Worm (Caenorhabditis elegans) whole organism, mixed stage, embryonic: Measurements from ENCODE around the gene abcx-1.

ENCODE experiments used
- M03D4.4 ChIP-seq: sonication (generic microtip); optimal IDR thresholded peaks from 2 replicates; lab custom pipeline; 2017; ENCODE audit warnings: mild to moderate bottlenecking, missing genetic modification characterization, missing compliant biosample characterization
- bed-3 ChIP-seq: fragments of 200-800 bp; sonication (Bioruptor generic); optimal IDR thresholded peaks from 3 replicates; lab custom pipeline; 2018; ENCODE audit warnings: mild to moderate bottlenecking, missing genetic modification characterization, moderate library complexity, missing compliant biosample characterization
- ceh-39 ChIP-seq: fragments of 150-350 bp; optimal IDR thresholded peaks from 2 replicates; lab custom pipeline; 2014; ENCODE audit warnings: missing biosample characterization, missing genetic modification characterization
- ceh-43 ChIP-seq: fragments of 200-800 bp; sonication (Bioruptor generic); optimal IDR thresholded peaks from 2 replicates; lab custom pipeline; 2018; ENCODE audit warnings: mild to moderate bottlenecking, missing genetic modification characterization, moderate library complexity, missing compliant biosample characterization
- ceh-83 ChIP-seq: fragments of 200-800 bp; sonication (Bioruptor generic); optimal IDR thresholded peaks from 2 replicates; lab custom pipeline; 2018; ENCODE audit warnings: mild to moderate bottlenecking, missing genetic modification characterization, missing compliant biosample characterization
- ces-1 ChIP-seq: fragments of 150-350 bp; optimal IDR thresholded peaks from 2 replicates; lab custom pipeline; 2014; ENCODE audit warnings: missing biosample characterization, missing genetic modification reagents, missing genetic modification characterization
- cnd-1 ChIP-seq: fragments of 200-800 bp; sonication (Bioruptor generic); optimal IDR thresholded peaks from 2 replicates; lab custom pipeline; 2018; ENCODE audit warnings: mild to moderate bottlenecking, missing genetic modification characterization, missing compliant biosample characterization
- drap-1 ChIP-seq: fragments of 200-800 bp; sonication (Bioruptor generic); optimal IDR thresholded peaks from 3 replicates; lab custom pipeline; 2018; ENCODE audit warnings: mild to moderate bottlenecking, missing genetic modification characterization, missing compliant biosample characterization
- elt-1 ChIP-seq: sonication (generic microtip); optimal IDR thresholded peaks from 2 replicates; lab custom pipeline; 2017; ENCODE audit warnings: missing genetic modification characterization, mild to moderate bottlenecking, missing compliant biosample characterization, antibody characterized with exemption, moderate library complexity, borderline replicate concordance; ENCODE audit not compliant: insufficient read depth
- elt-3 ChIP-seq: fragments of 150-350 bp; optimal IDR thresholded peaks from 2 replicates; lab custom pipeline; 2014; ENCODE audit warnings: missing biosample characterization, missing genetic modification characterization
- flh-1 ChIP-seq: fragments of 200-800 bp; sonication (Bioruptor generic); optimal IDR thresholded peaks from 2 replicates; lab custom pipeline; 2018; ENCODE audit warnings: mild to moderate bottlenecking, missing genetic modification characterization, moderate library complexity, missing compliant biosample characterization
- ham-2 ChIP-seq: fragments of 200-800 bp; sonication (Bioruptor generic); optimal IDR thresholded peaks from 2 replicates; lab custom pipeline; 2018; ENCODE audit warnings: mild to moderate bottlenecking, missing genetic modification characterization, missing compliant biosample characterization
- hlh-1 ChIP-seq: fragments of 150-350 bp; optimal IDR thresholded peaks from 2 replicates; lab custom pipeline; 2014; ENCODE audit warnings: missing biosample characterization, missing genetic modification reagents, missing genetic modification characterization
- lin-13 ChIP-seq: fragments of 150-350 bp; optimal IDR thresholded peaks from 2 replicates; lab custom pipeline; 2014; ENCODE audit warnings: missing biosample characterization, missing genetic modification characterization
- lin-32 ChIP-seq: fragments of 200-800 bp; sonication (Bioruptor generic); optimal IDR thresholded peaks from 2 replicates; lab custom pipeline; 2018; ENCODE audit warnings: mild to moderate bottlenecking, missing genetic modification characterization, missing compliant biosample characterization
- lsy-2 ChIP-seq: fragments of 150-350 bp; optimal IDR thresholded peaks from 2 replicates; lab custom pipeline; 2014; ENCODE audit warnings: missing biosample characterization, missing genetic modification characterization
- mep-1 ChIP-seq: fragments of 150-350 bp; optimal IDR thresholded peaks from 2 replicates; lab custom pipeline; 2017; ENCODE audit warnings: missing biosample characterization, missing genetic modification reagents, missing genetic modification characterization, inconsistent platforms
- mls-2 ChIP-seq: sonication (generic microtip); optimal IDR thresholded peaks from 2 replicates; lab custom pipeline; 2016; ENCODE audit warnings: mild to moderate bottlenecking, missing genetic modification characterization, moderate library complexity, missing compliant biosample characterization
- nhr-12 ChIP-seq: fragments of 150-350 bp; optimal IDR thresholded peaks from 2 replicates; lab custom pipeline; 2014; ENCODE audit warnings: missing biosample characterization, missing genetic modification characterization
- nhr-2 ChIP-seq: fragments of 150-350 bp; optimal IDR thresholded peaks from 2 replicates; lab custom pipeline; 2014; ENCODE audit warnings: missing biosample characterization, missing genetic modification characterization
- nhr-237 ChIP-seq: fragments of 150-350 bp; optimal IDR thresholded peaks from 2 replicates; lab custom pipeline; 2014; ENCODE audit warnings: missing biosample characterization, missing genetic modification characterization
- nhr-28 ChIP-seq: fragments of 150-350 bp; optimal IDR thresholded peaks from 2 replicates; lab custom pipeline; 2014; ENCODE audit warnings: missing biosample characterization, missing genetic modification characterization
- nhr-76 ChIP-seq: sonication (generic microtip); optimal IDR thresholded peaks from 2 replicates; lab custom pipeline; 2017; ENCODE audit warnings: missing biosample characterization, missing genetic modification characterization
- pha-4 ChIP-seq: fragments of 150-350 bp; optimal IDR thresholded peaks from 2 replicates; lab custom pipeline; 2018; ENCODE audit warnings: missing biosample characterization, missing genetic modification reagents, missing genetic modification characterization
- sem-2 ChIP-seq: fragments of 200-800 bp; sonication (Bioruptor generic); optimal IDR thresholded peaks from 2 replicates; lab custom pipeline; 2018; ENCODE audit warnings: mild to moderate bottlenecking, missing genetic modification characterization, missing compliant biosample characterization
- snpc-4 ChIP-seq: fragments of 150-350 bp; optimal IDR thresholded peaks from 2 replicates; lab custom pipeline; 2014; ENCODE audit warnings: missing biosample characterization, missing genetic modification characterization
- sptf-1 ChIP-seq: sonication (generic microtip); optimal IDR thresholded peaks from 2 replicates; lab custom pipeline; 2017; ENCODE audit warnings: mild to moderate bottlenecking, missing genetic modification characterization, moderate library complexity, missing compliant biosample characterization
- unc-120 ChIP-seq: sonication (generic microtip); optimal IDR thresholded peaks from 2 replicates; lab custom pipeline; 2017; ENCODE audit warnings: missing genetic modification characterization, missing compliant biosample characterization; ENCODE audit not compliant: poor library complexity, severe bottlenecking
- unc-62 ChIP-seq: fragments of 150-350 bp; optimal IDR thresholded peaks from 2 replicates; lab custom pipeline; 2014; ENCODE audit warnings: missing biosample characterization, missing genetic modification reagents, missing genetic modification characterization
- zip-8 ChIP-seq: fragments of 150-350 bp; optimal IDR thresholded peaks from 2 replicates; lab custom pipeline; 2014; ENCODE audit warnings: missing biosample characterization, missing genetic modification characterization
- ztf-11 ChIP-seq: fragments of 150-350 bp; optimal IDR thresholded peaks from 2 replicates; lab custom pipeline; 2014; ENCODE audit warnings: missing biosample characterization, missing genetic modification characterization

abcx-1 gene

ce11 chrII:6519703-6520102 is 12.3 kb upstream of the abcx-1 start:
- TF ChIP-seq flh-1 = no peak
- TF ChIP-seq bed-3 = no peak
- no peak for TF ChIP-seq hlh-1 (tag; lab: Kevin White, UChicago)
- peak; percentile 72 for TF ChIP-seq lsy-2 (tag; lab: Kevin White, UChicago)
- TF ChIP-seq nhr-76 (tag; lab: Kevin White, UChicago) = no peak
- no peak for TF ChIP-seq lin-32 (GFP tag; lab: Kevin White, UChicago)

- TF ChIP-seq nhr-2 (tag; lab: Kevin White, UChicago) (no peak), ceh-83 (GFP tag; lab: Kevin White, UChicago) (no peak), pha-4 (tag; lab: Kevin White, UChicago) (no peak), M03D4.4 (tag; lab: Kevin White, UChicago) (no peak), elt-1 (tag; lab: Kevin White, UChicago) (no peak), hlh-1 (tag; lab: Kevin White, UChicago) (no peak), drap-1 (GFP tag; lab: Kevin White, UChicago) (no peak)
- TF ChIP-seq, all 35 proteins: peak for 0
Observed at ce11 chrII:6520103-6520502, 11.9 kb upstream of the abcx-1 start.

ce11 chrII:6521316-6521715 is 10.6 kb upstream of the abcx-1 start, which contains the start of gene toe-2:
TSS of gene toe-2 (minus strand) at chrII:6521385.
- TF ChIP-seq unc-62 (GFP tag; lab: Kevin White, UChicago) (no peak), zip-8 (tag; lab: Kevin White, UChicago) (no peak), bed-3 (no peak), elt-3 (tag; lab: Kevin White, UChicago) (no peak), nhr-12 (tag; lab: Kevin White, UChicago) (no peak), sem-2 (GFP tag; lab: Kevin White, UChicago) (no peak), ceh-43 (no peak), elt-1 (tag; lab: Kevin White, UChicago) (no peak), nhr-237 (tag; lab: Kevin White, UChicago) (no peak), snpc-4 (tag; lab: Kevin White, UChicago) (no peak), lsy-2 (tag; lab: Kevin White, UChicago) (no peak), drap-1 (GFP tag; lab: Kevin White, UChicago) (no peak), ces-1 (GFP tag; lab: Kevin White, UChicago) (no peak), lin-32 (GFP tag; lab: Kevin White, UChicago) (no peak)

ce11 chrII:6522622-6523254 is 9.2 kb upstream of the abcx-1 start:
- TF ChIP-seq ces-1 (GFP tag; lab: Kevin White, UChicago) (no peak), ceh-39 (tag; lab: Kevin White, UChicago) (no peak), unc-62 (GFP tag; lab: Kevin White, UChicago) (peak; percentile 58), mep-1 (tag; lab: Kevin White, UChicago) (peak; percentile 50), unc-120 (tag; lab: Kevin White, UChicago) (peak; percentile 44), ceh-43 (no peak), M03D4.4 (tag; lab: Kevin White, UChicago) (peak; percentile 31), ham-2 (GFP tag; lab: Kevin White, UChicago) (peak; percentile 40), nhr-28 (tag; lab: Kevin White, UChicago) (no peak), mls-2 (tag; lab: Kevin White, UChicago) (peak; percentile 73), elt-3 (tag; lab: Kevin White, UChicago) (no peak), ztf-11 (tag; lab: Kevin White, UChicago) (no peak), hlh-1 (tag; lab: Kevin White, UChicago) (peak; percentile 41), snpc-4 (tag; lab: Kevin White, UChicago) (no peak), ceh-83 (GFP tag; lab: Kevin White, UChicago) (no peak), lsy-2 (tag; lab: Kevin White, UChicago) (no peak), nhr-2 (tag; lab: Kevin White, UChicago) (peak; percentile 96), sptf-1 (tag; lab: Kevin White, UChicago) (no peak), flh-1 (no peak), cnd-1 (tag; lab: Kevin White, UChicago) (peak; percentile 25), lin-32 (GFP tag; lab: Kevin White, UChicago) (no peak), lin-13 (no peak)
